Worm (Caenorhabditis elegans) whole organism, midembryonic: ENCODE measurements around the gene nhr-163.

Experiments
- T22C8.4 ChIP-seq: fragments of 200-800 bp; sonication (Bioruptor generic); IDR thresholded peaks from 2 replicates; pipeline ENCODE4 v1.3.6; 2022; ENCODE audit warnings: missing genetic modification characterization, missing compliant biosample characterization
- cog-1 ChIP-seq: sonication (generic microtip); optimal IDR thresholded peaks from 2 replicates; lab custom pipeline; 2016; ENCODE audit warnings: missing genetic modification characterization, missing compliant biosample characterization
- flt-1 ChIP-seq: fragments of 200-800 bp; sonication (Bioruptor generic); IDR thresholded peaks from 2 replicates; pipeline ENCODE4 v1.3.6; 2022; ENCODE audit warnings: missing genetic modification characterization, missing compliant biosample characterization
- klf-2 ChIP-seq: fragments of 200-800 bp; sonication (Bioruptor generic); conservative IDR thresholded peaks from 2 replicates; pipeline ENCODE4 v1.3.6; 2022; ENCODE audit warnings: missing genetic modification reagents, missing genetic modification characterization, missing compliant biosample characterization
- med-1 ChIP-seq: sonication (generic microtip); optimal IDR thresholded peaks from 2 replicates; lab custom pipeline; 2017; ENCODE audit warnings: missing genetic modification characterization, mild to moderate bottlenecking, missing compliant biosample characterization, antibody characterized with exemption, missing genetic modification reagents; ENCODE audit not compliant: insufficient read depth
- tab-1 ChIP-seq: fragments of 200-800 bp; sonication (Bioruptor generic); IDR thresholded peaks from 2 replicates; pipeline ENCODE4 v1.3.6; 2022; ENCODE audit warnings: missing genetic modification characterization, missing compliant biosample characterization
- ztf-23 ChIP-seq: fragments of 200-800 bp; sonication (Bioruptor generic); IDR thresholded peaks from 2 replicates; pipeline ENCODE4 v1.3.6; 2022; ENCODE audit warnings: missing genetic modification reagents, missing genetic modification characterization, missing compliant biosample characterization
- ztf-29 ChIP-seq: fragments of 200-800 bp; sonication (Bioruptor generic); IDR thresholded peaks from 2 replicates; pipeline ENCODE4 v1.3.6; 2022; ENCODE audit warnings: missing genetic modification reagents, missing genetic modification characterization, missing compliant biosample characterization

DNA sequence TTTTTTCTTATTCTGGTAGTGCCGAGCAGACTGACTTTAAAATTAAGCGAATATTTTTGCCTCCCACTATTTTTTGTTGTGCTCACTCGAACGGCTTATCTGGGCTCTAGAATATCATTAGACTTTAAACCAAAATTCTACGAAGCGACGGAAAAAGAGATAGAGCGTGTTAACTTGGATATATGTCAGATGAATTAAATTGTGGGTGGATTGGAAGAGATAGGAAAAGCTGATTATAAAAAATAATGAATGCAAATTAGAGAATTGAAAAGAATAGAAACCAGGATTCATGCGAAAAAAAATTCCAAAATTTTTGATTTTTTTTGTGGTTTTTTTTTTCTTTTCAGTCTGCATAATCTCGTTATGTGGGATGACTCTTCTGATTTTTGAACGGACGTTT is 35.9 kb upstream of the nhr-163 start, which contains the start of gene F20A1.4:
- TF ChIP-seq flt-1 (no peak), klf-2 (GFP tag; lab: Robert Waterston, UW) (no peak), cog-1 (tag; lab: Kevin White, UChicago) (no peak), ztf-23 (no peak), tab-1 (no peak), ztf-29 (GFP tag; lab: Robert Waterston, UW) (no peak), T22C8.4 (no peak), med-1 (GFP tag; lab: Kevin White, UChicago) (no peak)
